Fruit fly (Drosophila melanogaster) whole organism, embryonic: ENCODE data around the gene CG5986.

Source experiments
- ATbp ChIP-seq: fragments of 200-800 bp; sonication (Bioruptor generic); optimal IDR thresholded peaks from 2 replicates; lab custom pipeline; 2017; ENCODE audit warnings: missing biosample characterization, mild to moderate bottlenecking, missing genetic modification characterization, missing genetic modification reagents
- Abd-B ChIP-seq: fragments of 200-800 bp; sonication (Bioruptor generic); optimal IDR thresholded peaks from 2 replicates; lab custom pipeline; 2018; ENCODE audit warnings: missing biosample characterization, mild to moderate bottlenecking, missing genetic modification characterization, moderate library complexity
- Aef1 ChIP-seq: fragments of 200-800 bp; sonication (Bioruptor generic); IDR thresholded peaks from 3 replicates; pipeline ENCODE4 v1.3.6; 2022; ENCODE audit warnings: missing biosample characterization, missing genetic modification characterization
- CG10274 ChIP-seq: fragments of 200-800 bp; sonication (Bioruptor generic); optimal IDR thresholded peaks from 3 replicates; lab custom pipeline; 2017; ENCODE audit warnings: missing biosample characterization, mild to moderate bottlenecking, missing genetic modification characterization
- CG10462 ChIP-seq: fragments of 200-800 bp; sonication (Bioruptor generic); optimal IDR thresholded peaks from 2 replicates; lab custom pipeline; 2016; ENCODE audit warnings: missing biosample characterization, missing genetic modification characterization
- CG12942 ChIP-seq: fragments of 200-800 bp; sonication (Bioruptor generic); optimal IDR thresholded peaks from 3 replicates; lab custom pipeline; 2016; ENCODE audit warnings: missing biosample characterization, missing genetic modification characterization
- CG13624 ChIP-seq: fragments of 200-800 bp; sonication (Bioruptor generic); optimal IDR thresholded peaks from 2 replicates; lab custom pipeline; 2016; ENCODE audit warnings: missing biosample characterization, missing genetic modification characterization
- CG1529 ChIP-seq: fragments of 200-800 bp; sonication (Bioruptor generic); optimal IDR thresholded peaks from 3 replicates; lab custom pipeline; 2018; ENCODE audit warnings: missing biosample characterization, missing genetic modification characterization
- CG18619 ChIP-seq: fragments of 200-800 bp; sonication (Bioruptor generic); optimal IDR thresholded peaks from 3 replicates; lab custom pipeline; 2017; ENCODE audit warnings: missing biosample characterization, mild to moderate bottlenecking, missing genetic modification characterization
- CG2199 ChIP-seq: fragments of 200-800 bp; sonication (Bioruptor generic); IDR thresholded peaks from 3 replicates; pipeline ENCODE4 v1.3.6; 2022; ENCODE audit warnings: missing biosample characterization, missing genetic modification characterization
- CG30020 ChIP-seq: fragments of 200-800 bp; optimal IDR thresholded peaks from 2 replicates; lab custom pipeline; 2019; ENCODE audit warnings: missing biosample characterization, mild to moderate bottlenecking, missing genetic modification characterization, moderate library complexity
- CG31388 ChIP-seq: fragments of 200-800 bp; sonication (Bioruptor generic); optimal IDR thresholded peaks from 2 replicates; lab custom pipeline; 2016; ENCODE audit warnings: missing biosample characterization, missing genetic modification characterization
- CG34376 ChIP-seq: fragments of 200-800 bp; sonication (Bioruptor generic); optimal IDR thresholded peaks from 2 replicates; lab custom pipeline; 2018; ENCODE audit warnings: missing biosample characterization, mild to moderate bottlenecking, missing genetic modification characterization
- CG4282 ChIP-seq: fragments of 200-800 bp; sonication (Bioruptor generic); optimal IDR thresholded peaks from 2 replicates; lab custom pipeline; 2016; ENCODE audit warnings: missing biosample characterization, missing genetic modification characterization
- CG4617 ChIP-seq: fragments of 200-800 bp; sonication (Bioruptor generic); optimal IDR thresholded peaks from 3 replicates; lab custom pipeline; 2016; ENCODE audit warnings: missing biosample characterization, missing genetic modification characterization, borderline replicate concordance
- CG5180 ChIP-seq: fragments of 200-800 bp; sonication (Bioruptor generic); optimal IDR thresholded peaks from 3 replicates; lab custom pipeline; 2017; ENCODE audit warnings: missing biosample characterization, missing genetic modification characterization, mild to moderate bottlenecking, moderate library complexity, missing genetic modification reagents
- CG6689 ChIP-seq: fragments of 200-800 bp; sonication (Bioruptor generic); IDR thresholded peaks from 2 replicates; pipeline ENCODE4 v1.3.6; 2022; ENCODE audit warnings: missing biosample characterization, missing genetic modification characterization
- CG6765 ChIP-seq: fragments of 200-800 bp; sonication (Bioruptor generic); optimal IDR thresholded peaks from 3 replicates; lab custom pipeline; 2017; ENCODE audit warnings: missing biosample characterization, mild to moderate bottlenecking, missing genetic modification characterization
- CG6791 ChIP-seq: fragments of 200-800 bp; sonication (Bioruptor generic); IDR thresholded peaks from 3 replicates; pipeline ENCODE4 v1.3.6; 2022; ENCODE audit warnings: missing biosample characterization, missing genetic modification characterization; ENCODE audit not compliant: partially characterized antibody
- CG6813 ChIP-seq: fragments of 200-800 bp; sonication (Bioruptor generic); optimal IDR thresholded peaks from 2 replicates; lab custom pipeline; 2017; ENCODE audit warnings: missing biosample characterization, missing genetic modification characterization, mild to moderate bottlenecking, moderate library complexity, missing genetic modification reagents
- CTCF ChIP-seq: fragments of 200-800 bp; sonication (Bioruptor generic); optimal IDR thresholded peaks from 2 replicates; lab custom pipeline; 2017; ENCODE audit warnings: missing biosample characterization, mild to moderate bottlenecking, missing genetic modification characterization, moderate library complexity
- D ChIP-seq, 2 experiments: fragments of 200-800 bp in 1 of 2; fragments of >200 bp in 1 of 2; sonication (Bioruptor generic) in 1 of 2; optimal IDR thresholded peaks; 2 replicates in 1 of 2; 3 replicates in 1 of 2; lab custom pipeline; 2017; ENCODE audit warnings: mild to moderate bottlenecking in 1 of 2, missing biosample characterization in 1 of 2, missing genetic modification characterization in 1 of 2, missing genetic modification reagents in 1 of 2
- D19A ChIP-seq: fragments of 200-800 bp; optimal IDR thresholded peaks from 3 replicates; lab custom pipeline; 2019; ENCODE audit warnings: missing biosample characterization, mild to moderate bottlenecking, missing genetic modification characterization, moderate library complexity
- Dip2 ChIP-seq: fragments of 200-800 bp; sonication (Bioruptor generic); IDR thresholded peaks from 2 replicates; pipeline ENCODE4 v1.3.6; 2022; ENCODE audit warnings: missing biosample characterization, missing genetic modification characterization
- Dp ChIP-seq: fragments of 200-800 bp; sonication (Bioruptor generic); optimal IDR thresholded peaks from 2 replicates; lab custom pipeline; 2018; ENCODE audit warnings: missing biosample characterization, mild to moderate bottlenecking, missing genetic modification characterization, moderate library complexity
- Elba2 ChIP-seq: fragments of 200-800 bp; sonication (Bioruptor generic); optimal IDR thresholded peaks from 3 replicates; lab custom pipeline; 2016; ENCODE audit warnings: missing biosample characterization, missing genetic modification characterization
- H2.0 ChIP-seq: fragments of 200-800 bp; sonication (Bioruptor generic); IDR thresholded peaks from 2 replicates; pipeline ENCODE4 v1.3.6; 2022; ENCODE audit warnings: missing biosample characterization, missing genetic modification characterization
- PHDP ChIP-seq: fragments of 200-800 bp; sonication (Bioruptor generic); optimal IDR thresholded peaks from 3 replicates; lab custom pipeline; 2018; ENCODE audit warnings: missing biosample characterization, mild to moderate bottlenecking, missing genetic modification characterization, moderate library complexity
- al ChIP-seq: fragments of 200-800 bp; sonication (Bioruptor generic); IDR thresholded peaks from 2 replicates; pipeline ENCODE4 v1.3.6; 2022; ENCODE audit warnings: missing biosample characterization, missing genetic modification characterization
- amos ChIP-seq: fragments of 200-800 bp; sonication (Bioruptor generic); IDR thresholded peaks from 2 replicates; pipeline ENCODE4 v1.3.6; 2022; ENCODE audit warnings: missing biosample characterization, missing genetic modification characterization; ENCODE audit not compliant: partially characterized antibody
- ash1 ChIP-seq: fragments of 200-800 bp; sonication (Bioruptor generic); optimal IDR thresholded peaks from 2 replicates; lab custom pipeline; 2018; ENCODE audit warnings: missing biosample characterization, mild to moderate bottlenecking, missing genetic modification characterization
- br ChIP-seq: fragments of >200 bp; optimal IDR thresholded peaks from 2 replicates; lab custom pipeline; 2017
- bsh ChIP-seq, 2 experiments: fragments of 200-800 bp; sonication (Bioruptor generic); optimal IDR thresholded peaks; 2 replicates each; lab custom pipeline; 2017 to 2018; ENCODE audit warnings: mild to moderate bottlenecking in 2 of 2, missing biosample characterization in 2 of 2, missing genetic modification characterization in 2 of 2, moderate library complexity in 1 of 2
- cg ChIP-seq: fragments of 200-800 bp; sonication (Bioruptor generic); optimal IDR thresholded peaks from 3 replicates; lab custom pipeline; 2019; ENCODE audit warnings: missing biosample characterization, mild to moderate bottlenecking, missing genetic modification characterization, moderate library complexity
- danr ChIP-seq: fragments of 200-800 bp; sonication (Bioruptor generic); IDR thresholded peaks from 2 replicates; pipeline ENCODE4 v1.3.6; 2022; ENCODE audit warnings: missing biosample characterization, missing genetic modification characterization
- dmrt99B ChIP-seq: fragments of 200-800 bp; sonication (Bioruptor generic); optimal IDR thresholded peaks from 2 replicates; lab custom pipeline; 2018; ENCODE audit warnings: missing biosample characterization, mild to moderate bottlenecking, missing genetic modification characterization, moderate library complexity
- dpn ChIP-seq, 2 experiments: fragments of 200-800 bp; sonication (Bioruptor generic); optimal IDR thresholded peaks; 3 replicates each; lab custom pipeline; 2016; ENCODE audit warnings: missing biosample characterization in 2 of 2, missing genetic modification characterization in 2 of 2
- emc ChIP-seq: fragments of 200-800 bp; sonication (Bioruptor generic); optimal IDR thresholded peaks from 2 replicates; lab custom pipeline; 2016; ENCODE audit warnings: missing biosample characterization, missing genetic modification characterization
- gcm ChIP-seq: fragments of 200-800 bp; sonication (Bioruptor generic); optimal IDR thresholded peaks from 2 replicates; lab custom pipeline; 2019; ENCODE audit warnings: missing biosample characterization, mild to moderate bottlenecking, missing genetic modification characterization, moderate library complexity
- nau ChIP-seq: fragments of 200-800 bp; sonication (Bioruptor generic); optimal IDR thresholded peaks from 3 replicates; lab custom pipeline; 2017; ENCODE audit warnings: missing biosample characterization, mild to moderate bottlenecking, missing genetic modification characterization, missing genetic modification reagents
- org-1 ChIP-seq: fragments of 200-800 bp; sonication (Bioruptor generic); optimal IDR thresholded peaks from 2 replicates; lab custom pipeline; 2017; ENCODE audit warnings: missing biosample characterization, missing genetic modification characterization
- sna ChIP-seq: fragments of 200-800 bp; sonication (Bioruptor generic); IDR thresholded peaks from 2 replicates; pipeline ENCODE4 v1.3.6; 2022; ENCODE audit warnings: missing biosample characterization, missing genetic modification characterization; ENCODE audit not compliant: partially characterized antibody
- sqz ChIP-seq: fragments of 200-800 bp; sonication (Bioruptor generic); optimal IDR thresholded peaks from 3 replicates; lab custom pipeline; 2018; ENCODE audit warnings: missing biosample characterization, mild to moderate bottlenecking, missing genetic modification characterization
- sr ChIP-seq: fragments of 200-800 bp; sonication (Bioruptor generic); IDR thresholded peaks from 3 replicates; pipeline ENCODE4 v1.3.6; 2022; ENCODE audit warnings: missing biosample characterization, missing genetic modification characterization
- tgo ChIP-seq: fragments of 200-800 bp; sonication (Bioruptor generic); IDR thresholded peaks from 3 replicates; pipeline ENCODE4 v1.3.6; 2022; ENCODE audit warnings: missing biosample characterization, missing genetic modification characterization
- tna ChIP-seq: fragments of 200-800 bp; sonication (Bioruptor generic); IDR thresholded peaks from 2 replicates; pipeline ENCODE4 v1.3.6; 2022; ENCODE audit warnings: missing biosample characterization, missing genetic modification characterization; ENCODE audit not compliant: partially characterized antibody
- wdn ChIP-seq: fragments of 200-800 bp; sonication (Bioruptor generic); IDR thresholded peaks from 2 replicates; pipeline ENCODE4 v1.3.6; 2022; ENCODE audit warnings: missing biosample characterization, missing genetic modification characterization
- zf30C ChIP-seq: fragments of 200-800 bp; sonication (Bioruptor generic); optimal IDR thresholded peaks from 3 replicates; lab custom pipeline; 2018; ENCODE audit warnings: missing biosample characterization, mild to moderate bottlenecking, missing genetic modification characterization
- zfh1 ChIP-seq: fragments of 200-800 bp; sonication (Bioruptor generic); IDR thresholded peaks from 3 replicates; pipeline ENCODE4 v1.3.6; 2022; ENCODE audit warnings: missing biosample characterization, missing genetic modification characterization

CG5986 gene

DNA sequence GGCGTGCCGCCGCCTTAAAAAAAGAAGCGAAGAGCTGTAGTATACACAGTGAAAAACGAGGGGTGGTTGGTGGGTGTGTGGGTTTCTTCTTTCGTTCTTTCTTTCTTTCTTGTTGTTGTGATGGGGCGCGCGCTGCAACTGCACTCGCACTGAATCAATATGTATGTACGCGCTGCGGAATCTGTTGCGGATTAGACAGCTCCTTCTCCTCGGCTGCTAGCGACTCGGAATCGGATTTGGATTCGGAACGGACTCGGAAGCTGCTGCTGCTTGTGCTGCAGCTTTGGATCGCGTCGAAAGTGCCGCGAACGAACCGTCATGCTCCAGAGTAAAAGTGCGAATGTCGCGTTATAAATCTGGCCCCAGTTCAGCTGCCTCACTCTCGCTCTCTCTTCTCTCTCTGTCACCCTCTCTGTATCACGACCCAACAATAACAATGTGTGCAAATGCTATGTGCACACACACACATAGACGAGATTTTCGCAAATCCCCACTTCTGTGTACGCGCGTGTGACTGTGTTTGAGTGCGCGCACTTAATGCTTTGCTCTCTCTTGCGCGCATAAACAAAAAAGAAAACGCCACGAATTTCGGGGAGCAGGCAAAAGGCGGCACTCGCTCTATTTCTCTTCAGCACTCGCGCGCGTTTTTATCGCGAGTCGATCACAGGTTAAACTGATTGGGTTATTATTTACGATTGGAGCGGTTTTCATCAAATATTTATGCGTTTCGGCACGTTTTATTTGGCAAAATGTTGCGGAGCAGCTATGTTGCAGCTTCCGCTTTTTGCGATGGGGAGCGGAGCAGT, 16.4 kb upstream of the CG5986 start (continued):
- TF ChIP-seq sqz (no peak), sna (GFP tag; lab: Robert Waterston, UW) (0 out of 2 replicates have a peak, but pooled peaks have one; percentile 10), CG1529 (no peak), tna (GFP tag; lab: Robert Waterston, UW) (no peak), D19A (peak; percentile 22), ATbp (GFP tag; lab: Kevin White, UChicago) (no peak), CG6791 (no peak), wdn (GFP tag; lab: Robert Waterston, UW) (no peak), D (optimal IDR thresholded peaks at IDR 0.05; lab: Kevin White, UChicago) (peak; percentile 27), D (GFP tag; optimal IDR thresholded peaks at IDR 0.05; lab: Kevin White, UChicago) (no peak), br (lab: Kevin White, UChicago) (no peak), bsh (GFP tag; optimal IDR thresholded peaks at IDR 0.05; lab: Kevin White, UChicago) (peak in 1 of 2 experiments; percentile 29), Dp (GFP tag; lab: Kevin White, UChicago) (no peak), CG18619 (GFP tag; lab: Kevin White, UChicago) (no peak), CG5180 (no peak), sr (GFP tag; lab: Robert Waterston, UW) (no peak), dpn (GFP tag; optimal IDR thresholded peaks at IDR 0.05; lab: Kevin White, UChicago) (peak in 1 of 2 experiments; percentile 3), zf30C (GFP tag; lab: Kevin White, UChicago) (peak; percentile 80), CG30020 (no peak), gcm (GFP tag; lab: Kevin White, UChicago) (no peak), PHDP (no peak), CG4282 (GFP tag; lab: Kevin White, UChicago) (no peak), CG6689 (GFP tag; lab: Robert Waterston, UW) (0 out of 2 replicates have a peak, but pooled peaks have one; percentile 5), dmrt99B (tag; lab: Kevin White, UChicago) (peak; percentile 21), Dip2 (GFP tag; lab: Robert Waterston, UW) (no peak), H2.0 (no peak), org-1 (no peak), CG31388 (no peak), nau (GFP tag; lab: Kevin White, UChicago) (no peak), CG10274 (GFP tag; lab: Kevin White, UChicago) (no peak), CG13624 (no peak), al (GFP tag; lab: Robert Waterston, UW) (peak; percentile 7; the same call in 1 of the 2 replicates), emc (GFP tag; lab: Kevin White, UChicago) (no peak), Abd-B (no peak), CG10462 (GFP tag; lab: Kevin White, UChicago) (no peak), CG6813 (GFP tag; lab: Kevin White, UChicago) (peak; percentile 50), danr (GFP tag; lab: Robert Waterston, UW) (no peak), zfh1 (GFP tag; lab: Robert Waterston, UW) (peak; percentile 24; the same call in 1 of the 3 replicates), CTCF (GFP tag; lab: Kevin White, UChicago) (no peak), Elba2 (GFP tag; lab: Kevin White, UChicago) (no peak), Aef1 (GFP tag; lab: Robert Waterston, UW) (0 out of 3 replicates have a peak, but pooled peaks have one; percentile 21), tgo (GFP tag; lab: Robert Waterston, UW) (no peak), CG4617 (GFP tag; lab: Kevin White, UChicago) (peak; percentile 46), cg (peak; percentile 85), CG34376 (GFP tag; lab: Kevin White, UChicago) (no peak), amos (GFP tag; lab: Robert Waterston, UW) (peak; percentile 31; the same call in 1 of the 2 replicates), CG12942 (GFP tag; lab: Kevin White, UChicago) (no peak), CG2199 (no peak), ash1 (GFP tag; lab: Kevin White, UChicago) (no peak), CG6765 (GFP tag; lab: Kevin White, UChicago) (no peak)
